Worm (Caenorhabditis elegans): ENCODE results near the gene T09F5.20.

DNA sequence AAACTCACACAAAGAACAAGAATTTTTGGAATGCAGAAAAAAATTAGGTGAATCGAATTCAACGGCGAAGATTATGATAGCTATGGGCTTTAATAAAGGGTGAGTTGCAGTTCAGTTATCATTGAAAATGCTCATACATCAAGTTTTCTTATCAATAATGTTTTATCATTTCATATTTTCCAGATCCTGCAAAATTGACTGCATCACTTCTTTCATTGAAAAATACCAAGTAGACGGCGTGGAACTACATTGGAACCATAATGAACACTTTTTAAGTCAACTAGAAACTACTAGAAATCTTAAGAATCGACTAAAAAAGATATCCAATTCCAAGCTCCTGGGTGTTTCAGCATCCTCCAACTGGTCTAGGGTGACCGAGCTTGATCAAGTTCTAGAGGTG lies 4.4 kb downstream of the T09F5.20 start, which contains the start of gene K08F9.1:
- TF ChIP-seq ces-1 (GFP tag; optimal IDR thresholded peaks at IDR 0.05) (no peak), sox-4 (tag; optimal IDR thresholded peaks at IDR 0.05) (no peak), ama-1 (optimal IDR thresholded peaks at IDR 0.05) (no peak)
